Fruit fly (Drosophila melanogaster) whole organism, pupa: ENCODE data around the gene serp.
A peak's percentile ranks its signal among the peaks of the same experiment; 100 is the strongest.

Source experiments
- CG10348 ChIP-seq: fragments of 200-800 bp; sonication (Bioruptor generic); IDR thresholded peaks from 2 replicates; pipeline ENCODE4 v1.3.6; 2022; ENCODE audit warnings: missing biosample characterization, missing genetic modification characterization
- CG12605 ChIP-seq: fragments of 200-800 bp; sonication (Bioruptor generic); IDR thresholded peaks from 2 replicates; pipeline ENCODE4 v1.3.6; 2022; ENCODE audit warnings: missing biosample characterization, missing genetic modification characterization
- CG13204 ChIP-seq: fragments of 200-800 bp; sonication (Bioruptor generic); optimal IDR thresholded peaks from 2 replicates; lab custom pipeline; 2018; ENCODE audit warnings: missing biosample characterization, mild to moderate bottlenecking, missing genetic modification characterization, moderate library complexity
- CG14655 ChIP-seq: fragments of 200-800 bp; sonication (Bioruptor generic); optimal IDR thresholded peaks from 3 replicates; lab custom pipeline; 2017; ENCODE audit warnings: mild to moderate bottlenecking, missing biosample characterization, missing genetic modification reagents, missing genetic modification characterization
- CG15710 ChIP-seq: fragments of 200-800 bp; sonication (Bioruptor generic); optimal IDR thresholded peaks from 2 replicates; lab custom pipeline; 2018; ENCODE audit warnings: missing biosample characterization, mild to moderate bottlenecking, missing genetic modification characterization, moderate library complexity
- CG17806 ChIP-seq: fragments of 200-800 bp; sonication (Bioruptor generic); optimal IDR thresholded peaks from 2 replicates; lab custom pipeline; 2018; ENCODE audit warnings: missing biosample characterization, mild to moderate bottlenecking, missing genetic modification characterization, moderate library complexity
- CG32121 ChIP-seq: fragments of 200-800 bp; sonication (Bioruptor generic); IDR thresholded peaks from 2 replicates; pipeline ENCODE4 v1.3.6; 2022; ENCODE audit warnings: missing biosample characterization, missing genetic modification characterization
- CG34367 ChIP-seq: fragments of 200-800 bp; sonication (Bioruptor generic); optimal IDR thresholded peaks from 2 replicates; lab custom pipeline; 2018; ENCODE audit warnings: missing biosample characterization, mild to moderate bottlenecking, missing genetic modification characterization
- CG4496 ChIP-seq: fragments of 200-800 bp; sonication (Bioruptor generic); IDR thresholded peaks from 3 replicates; pipeline ENCODE4 v1.3.6; 2022; ENCODE audit warnings: missing biosample characterization, missing genetic modification characterization
- CG8159 ChIP-seq: fragments of 200-800 bp; sonication (Bioruptor generic); optimal IDR thresholded peaks from 3 replicates; lab custom pipeline; 2018; ENCODE audit warnings: missing biosample characterization, mild to moderate bottlenecking, missing genetic modification characterization, moderate library complexity
- CG8301 ChIP-seq: fragments of 200-800 bp; sonication (Bioruptor generic); optimal IDR thresholded peaks from 2 replicates; lab custom pipeline; 2018; ENCODE audit warnings: missing biosample characterization, mild to moderate bottlenecking, missing genetic modification characterization
- CG9948 ChIP-seq: fragments of 200-800 bp; sonication (Bioruptor generic); optimal IDR thresholded peaks from 2 replicates; lab custom pipeline; 2018; ENCODE audit warnings: missing biosample characterization, mild to moderate bottlenecking, missing genetic modification characterization, moderate library complexity
- D1 ChIP-seq: fragments of 200-800 bp; sonication (Bioruptor generic); optimal IDR thresholded peaks from 2 replicates; lab custom pipeline; 2018; ENCODE audit warnings: missing biosample characterization, mild to moderate bottlenecking, missing genetic modification characterization, moderate library complexity
- EcR ChIP-seq: fragments of 200-800 bp; sonication (Bioruptor generic); optimal IDR thresholded peaks from 3 replicates; lab custom pipeline; 2019; ENCODE audit warnings: missing biosample characterization, missing genetic modification characterization, mild to moderate bottlenecking, moderate library complexity, missing genetic modification reagents
- Ets98B ChIP-seq: fragments of 200-800 bp; sonication (Bioruptor generic); IDR thresholded peaks from 2 replicates; pipeline ENCODE4 v1.3.6; 2022; ENCODE audit warnings: missing biosample characterization, missing genetic modification characterization
- Pif1A ChIP-seq: fragments of 200-800 bp; sonication (Bioruptor generic); optimal IDR thresholded peaks from 3 replicates; lab custom pipeline; 2016; ENCODE audit warnings: missing biosample characterization, missing genetic modification characterization
- Pif1B ChIP-seq: fragments of 200-800 bp; sonication (Bioruptor generic); optimal IDR thresholded peaks from 3 replicates; lab custom pipeline; 2016; ENCODE audit warnings: missing biosample characterization, missing genetic modification characterization
- Snoo ChIP-seq: fragments of 200-800 bp; sonication (Bioruptor generic); optimal IDR thresholded peaks from 3 replicates; lab custom pipeline; 2017; ENCODE audit warnings: missing biosample characterization, mild to moderate bottlenecking, missing genetic modification characterization, inconsistent platforms
- fd96Ca ChIP-seq: fragments of 200-800 bp; sonication (Bioruptor generic); IDR thresholded peaks from 3 replicates; pipeline ENCODE4 v1.3.6; 2022; ENCODE audit warnings: missing biosample characterization, missing genetic modification characterization
- gl ChIP-seq: fragments of 200-800 bp; sonication (Bioruptor generic); optimal IDR thresholded peaks from 2 replicates; lab custom pipeline; 2018; ENCODE audit warnings: missing biosample characterization, mild to moderate bottlenecking, missing genetic modification characterization
- rn ChIP-seq: fragments of 200-800 bp; sonication (Bioruptor generic); IDR thresholded peaks from 2 replicates; pipeline ENCODE4 v1.3.6; 2022; ENCODE audit warnings: missing biosample characterization, missing genetic modification characterization

serp gene

dm6 chr3L:19699651-19700050, 8.2 kb downstream of the serp start:
- TF ChIP-seq CG15710 (peak; percentile 16), CG13204 (no peak), gl (tag; lab: Kevin White, UChicago) (no peak), CG34367 (tag; lab: Kevin White, UChicago) (no peak), Ets98B (GFP tag; lab: Robert Waterston, UW) (peak; percentile 67), CG14655 (GFP tag; lab: Kevin White, UChicago) (peak; percentile 59), CG8159 (tag; lab: Kevin White, UChicago) (peak; percentile 30), EcR (GFP tag; lab: Kevin White, UChicago) (no peak), CG12605 (0 out of 2 replicates have a peak, but pooled peaks have one; percentile 23), CG4496 (GFP tag; lab: Robert Waterston, UW) (peak; percentile 74; the same call in 2 of the 3 replicates), D1 (tag; lab: Kevin White, UChicago) (no peak), fd96Ca (GFP tag; lab: Robert Waterston, UW) (peak; percentile 75; the same call in 2 of the 3 replicates), Pif1B (no peak), rn (GFP tag; lab: Robert Waterston, UW) (0 out of 2 replicates have a peak, but pooled peaks have one; percentile 16), Snoo (tag; lab: Kevin White, UChicago) (peak; percentile 23), Pif1A (GFP tag; lab: Kevin White, UChicago) (peak; percentile 57), CG8301 (tag; lab: Kevin White, UChicago) (no peak), CG9948 (tag; lab: Kevin White, UChicago) (no peak), CG32121 (GFP tag; lab: Robert Waterston, UW) (peak; percentile 72), CG10348 (GFP tag; lab: Robert Waterston, UW) (no peak), CG17806 (tag; lab: Kevin White, UChicago) (no peak)

dm6 chr3L:19698651-19699050, 9.2 kb downstream of the serp start:
- TF ChIP-seq CG4496 (GFP tag; lab: Robert Waterston, UW) (peak; percentile 48; the same call in 1 of the 3 replicates), CG14655 (GFP tag; lab: Kevin White, UChicago) (no peak)

dm6 chr3L:19697395-19697978, 10.3 kb downstream of the serp start:
- TF ChIP-seq fd96Ca (GFP tag; lab: Robert Waterston, UW) (no peak), CG15710 (no peak), D1 (tag; lab: Kevin White, UChicago) (no peak), CG9948 (tag; lab: Kevin White, UChicago) (no peak), CG8301 (tag; lab: Kevin White, UChicago) (no peak), CG4496 (GFP tag; lab: Robert Waterston, UW) (no peak), gl (tag; lab: Kevin White, UChicago) (no peak), CG12605 (no peak), Pif1B (no peak), Pif1A (GFP tag; lab: Kevin White, UChicago) (no peak), CG8159 (tag; lab: Kevin White, UChicago) (no peak), Snoo (tag; lab: Kevin White, UChicago) (no peak), Ets98B (GFP tag; lab: Robert Waterston, UW) (no peak), CG13204 (no peak), CG32121 (GFP tag; lab: Robert Waterston, UW) (no peak), CG34367 (tag; lab: Kevin White, UChicago) (no peak), CG10348 (GFP tag; lab: Robert Waterston, UW) (no peak), CG14655 (GFP tag; lab: Kevin White, UChicago) (no peak), rn (GFP tag; lab: Robert Waterston, UW) (no peak)

- TF ChIP-seq CG32121 (GFP tag; lab: Robert Waterston, UW), result no peak
- no peak for TF ChIP-seq CG4496 (GFP tag; lab: Robert Waterston, UW)
- no peak for TF ChIP-seq CG8301 (tag; lab: Kevin White, UChicago)
- peak; percentile 1 for TF ChIP-seq CG17806 (tag; lab: Kevin White, UChicago)
- peak; percentile 21 for TF ChIP-seq CG13204
- peak; percentile 59 for TF ChIP-seq CG8159 (tag; lab: Kevin White, UChicago)
- TF ChIP-seq Pif1A (GFP tag; lab: Kevin White, UChicago), result peak; percentile 35
- peak; percentile 23 for TF ChIP-seq Pif1B
- TF ChIP-seq CG10348 (GFP tag; lab: Robert Waterston, UW), result no peak
- no peak for TF ChIP-seq rn (GFP tag; lab: Robert Waterston, UW)
- TF ChIP-seq fd96Ca (GFP tag; lab: Robert Waterston, UW), result no peak
- TF ChIP-seq CG15710, result peak; percentile 46
- peak; percentile 11 for TF ChIP-seq gl (tag; lab: Kevin White, UChicago)
- peak; percentile 85 for TF ChIP-seq EcR (GFP tag; lab: Kevin White, UChicago)
- no peak for TF ChIP-seq CG34367 (tag; lab: Kevin White, UChicago)
- no peak for TF ChIP-seq Ets98B (GFP tag; lab: Robert Waterston, UW)
- peak; percentile 48 for TF ChIP-seq Snoo (tag; lab: Kevin White, UChicago)
- TF ChIP-seq CG12605, result no peak
- TF ChIP-seq CG14655 (GFP tag; lab: Kevin White, UChicago), result peak; percentile 20
- TF ChIP-seq D1 (tag; lab: Kevin White, UChicago), result no peak
- TF ChIP-seq CG9948 (tag; lab: Kevin White, UChicago), result no peak
Observed at dm6 chr3L:19696073-19696960, 11.5 kb downstream of the serp start.
